Fruit fly (Drosophila melanogaster) whole organism, pupa: ENCODE data around the gene Strump.
A peak's percentile ranks its signal among the peaks of the same experiment; 100 is the strongest.

Experiments used
- CG12605 ChIP-seq: fragments of 200-800 bp; sonication (Bioruptor generic); IDR thresholded peaks from 2 replicates; pipeline ENCODE4 v1.3.6; 2022; ENCODE audit warnings: missing biosample characterization, missing genetic modification characterization
- CG13204 ChIP-seq: fragments of 200-800 bp; sonication (Bioruptor generic); optimal IDR thresholded peaks from 2 replicates; lab custom pipeline; 2018; ENCODE audit warnings: missing biosample characterization, mild to moderate bottlenecking, missing genetic modification characterization, moderate library complexity
- CG14655 ChIP-seq: fragments of 200-800 bp; sonication (Bioruptor generic); optimal IDR thresholded peaks from 3 replicates; lab custom pipeline; 2017; ENCODE audit warnings: mild to moderate bottlenecking, missing biosample characterization, missing genetic modification reagents, missing genetic modification characterization
- CG15710 ChIP-seq: fragments of 200-800 bp; sonication (Bioruptor generic); optimal IDR thresholded peaks from 2 replicates; lab custom pipeline; 2018; ENCODE audit warnings: missing biosample characterization, mild to moderate bottlenecking, missing genetic modification characterization, moderate library complexity
- CG32121 ChIP-seq: fragments of 200-800 bp; sonication (Bioruptor generic); IDR thresholded peaks from 2 replicates; pipeline ENCODE4 v1.3.6; 2022; ENCODE audit warnings: missing biosample characterization, missing genetic modification characterization
- CG4496 ChIP-seq: fragments of 200-800 bp; sonication (Bioruptor generic); IDR thresholded peaks from 3 replicates; pipeline ENCODE4 v1.3.6; 2022; ENCODE audit warnings: missing biosample characterization, missing genetic modification characterization
- CG8301 ChIP-seq: fragments of 200-800 bp; sonication (Bioruptor generic); optimal IDR thresholded peaks from 2 replicates; lab custom pipeline; 2018; ENCODE audit warnings: missing biosample characterization, mild to moderate bottlenecking, missing genetic modification characterization
- CG9948 ChIP-seq: fragments of 200-800 bp; sonication (Bioruptor generic); optimal IDR thresholded peaks from 2 replicates; lab custom pipeline; 2018; ENCODE audit warnings: missing biosample characterization, mild to moderate bottlenecking, missing genetic modification characterization, moderate library complexity
- EcR ChIP-seq: fragments of 200-800 bp; sonication (Bioruptor generic); optimal IDR thresholded peaks from 3 replicates; lab custom pipeline; 2019; ENCODE audit warnings: missing biosample characterization, missing genetic modification characterization, mild to moderate bottlenecking, moderate library complexity, missing genetic modification reagents
- Ets98B ChIP-seq: fragments of 200-800 bp; sonication (Bioruptor generic); IDR thresholded peaks from 2 replicates; pipeline ENCODE4 v1.3.6; 2022; ENCODE audit warnings: missing biosample characterization, missing genetic modification characterization
- Pif1A ChIP-seq: fragments of 200-800 bp; sonication (Bioruptor generic); optimal IDR thresholded peaks from 3 replicates; lab custom pipeline; 2016; ENCODE audit warnings: missing biosample characterization, missing genetic modification characterization
- Pif1B ChIP-seq: fragments of 200-800 bp; sonication (Bioruptor generic); optimal IDR thresholded peaks from 3 replicates; lab custom pipeline; 2016; ENCODE audit warnings: missing biosample characterization, missing genetic modification characterization
- Snoo ChIP-seq: fragments of 200-800 bp; sonication (Bioruptor generic); optimal IDR thresholded peaks from 3 replicates; lab custom pipeline; 2017; ENCODE audit warnings: missing biosample characterization, mild to moderate bottlenecking, missing genetic modification characterization, inconsistent platforms
- rn ChIP-seq: fragments of 200-800 bp; sonication (Bioruptor generic); IDR thresholded peaks from 2 replicates; pipeline ENCODE4 v1.3.6; 2022; ENCODE audit warnings: missing biosample characterization, missing genetic modification characterization

DNA sequence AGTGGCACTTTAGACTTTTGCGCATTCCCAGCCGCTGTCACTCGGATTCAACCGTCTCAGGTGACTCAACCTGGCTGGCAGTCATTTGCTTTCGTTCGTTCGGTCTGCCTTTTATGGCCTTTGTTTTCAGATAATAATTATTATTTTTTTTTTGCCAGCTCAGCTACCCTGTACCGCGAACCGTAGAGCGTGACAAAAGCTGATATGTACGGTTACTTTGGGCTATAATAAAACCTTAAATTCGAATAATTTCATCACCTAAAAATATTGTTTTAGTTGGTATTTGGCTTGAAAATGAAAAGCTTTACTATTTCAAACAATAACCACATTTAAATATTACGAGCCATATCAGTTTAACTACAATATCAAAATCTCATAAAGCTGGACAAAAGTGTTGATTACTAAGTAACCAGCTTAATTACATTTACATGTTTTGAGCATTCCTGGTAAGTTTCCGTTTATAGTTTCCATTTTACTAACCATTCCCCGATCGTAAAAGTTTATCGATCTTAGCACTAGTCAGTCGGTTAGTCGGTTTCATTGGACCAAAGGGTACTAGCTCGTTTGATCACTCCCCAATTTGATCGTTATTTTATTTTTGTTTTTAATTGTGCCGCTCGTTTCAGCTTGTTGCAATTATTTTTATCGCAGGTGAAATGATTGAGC lies 29.2 kb downstream of the Strump start:
- no peak for TF ChIP-seq CG15710 (tag; lab: Kevin White, UChicago)
- TF ChIP-seq CG9948 (tag; lab: Kevin White, UChicago): no peak
- TF ChIP-seq CG4496: no peak
- TF ChIP-seq CG8301 (tag; lab: Kevin White, UChicago): no peak
- TF ChIP-seq CG12605 (GFP tag; lab: Robert Waterston, UW): no peak
- TF ChIP-seq CG14655 (GFP tag; lab: Kevin White, UChicago): no peak
- 0 out of 2 replicates have a peak, but pooled peaks have one; percentile 23 for TF ChIP-seq CG32121 (GFP tag; lab: Robert Waterston, UW)
- TF ChIP-seq Pif1B: no peak
- TF ChIP-seq Snoo: no peak
- TF ChIP-seq rn: no peak
- no peak for TF ChIP-seq Pif1A (GFP tag; lab: Kevin White, UChicago)
- TF ChIP-seq EcR (GFP tag; lab: Kevin White, UChicago): no peak
- TF ChIP-seq CG13204 (GFP tag; lab: Kevin White, UChicago): no peak
- TF ChIP-seq Ets98B (GFP tag; lab: Robert Waterston, UW): no peak
